Worm (Caenorhabditis elegans) whole organism, midembryonic: Measurements from ENCODE around the gene srbc-55.

Experiments
- cog-1 ChIP-seq: sonication (generic microtip); optimal IDR thresholded peaks from 2 replicates; lab custom pipeline; 2016; ENCODE audit warnings: missing genetic modification characterization, missing compliant biosample characterization
- klf-2 ChIP-seq: fragments of 200-800 bp; sonication (Bioruptor generic); conservative IDR thresholded peaks from 2 replicates; pipeline ENCODE4 v1.3.6; 2022; ENCODE audit warnings: missing genetic modification reagents, missing genetic modification characterization, missing compliant biosample characterization
- med-1 ChIP-seq: sonication (generic microtip); optimal IDR thresholded peaks from 2 replicates; lab custom pipeline; 2017; ENCODE audit warnings: missing genetic modification characterization, mild to moderate bottlenecking, missing compliant biosample characterization, antibody characterized with exemption, missing genetic modification reagents; ENCODE audit not compliant: insufficient read depth
- ref-1 ChIP-seq: fragments of 200-800 bp; sonication (Bioruptor generic); conservative IDR thresholded peaks from 2 replicates; pipeline ENCODE4 v1.3.6; 2022; ENCODE audit warnings: missing genetic modification reagents, missing genetic modification characterization, missing compliant biosample characterization
- tab-1 ChIP-seq: fragments of 200-800 bp; sonication (Bioruptor generic); IDR thresholded peaks from 2 replicates; pipeline ENCODE4 v1.3.6; 2022; ENCODE audit warnings: missing genetic modification characterization, missing compliant biosample characterization
- ztf-29 ChIP-seq: fragments of 200-800 bp; sonication (Bioruptor generic); IDR thresholded peaks from 2 replicates; pipeline ENCODE4 v1.3.6; 2022; ENCODE audit warnings: missing genetic modification reagents, missing genetic modification characterization, missing compliant biosample characterization

- TF ChIP-seq tab-1 (GFP tag; lab: Robert Waterston, UW) (no peak), cog-1 (tag; lab: Kevin White, UChicago) (no peak), ztf-29 (GFP tag; lab: Robert Waterston, UW) (no peak), ref-1 (GFP tag; lab: Robert Waterston, UW) (no peak), med-1 (GFP tag; lab: Kevin White, UChicago) (no peak), klf-2 (GFP tag; lab: Robert Waterston, UW) (no peak)
These were observed 28.5 kb upstream of the srbc-55 start, which contains the start of gene srh-148 for ce11 chrV:15858292-15858691.
